Worm (Caenorhabditis elegans): ENCODE results near the gene frpr-3.

Gene frpr-3

ce11 chrV:7745903-7746302, 25.2 kb upstream of the frpr-3 start (continued):
- TF ChIP-seq ztf-11 (tag; optimal IDR thresholded peaks at IDR 0.05), result no peak
- TF ChIP-seq F49E8.2 (tag; optimal IDR thresholded peaks at IDR 0.05; ENCODE audit: borderline replicate concordance), result no peak
- 0 out of 2 replicates have a peak, but pooled peaks have one; percentile 5 for TF ChIP-seq vab-7 (GFP tag; IDR thresholded peaks at IDR 0.05)
- TF ChIP-seq F44E2.7 (GFP tag; IDR thresholded peaks at IDR 0.05), result no peak
- peak; percentile 12 for TF ChIP-seq hlh-11 (tag; optimal IDR thresholded peaks at IDR 0.05)
- TF ChIP-seq egl-27 (tag; optimal IDR thresholded peaks at IDR 0.05), result no peak

- no peak for TF ChIP-seq nhr-41 (GFP tag; IDR thresholded peaks at IDR 0.05)
- no peak for TF ChIP-seq Y48G9A.11 (GFP tag; IDR thresholded peaks at IDR 0.05)
- no peak for TF ChIP-seq zfp-2 (tag; optimal IDR thresholded peaks at IDR 0.05)
- TF ChIP-seq aha-1 (tag), result no peak
- peak in 1 of 2 experiments; percentile 97 for TF ChIP-seq unc-62 (GFP tag; optimal IDR thresholded peaks at IDR 0.05 in 1 of 2)
- TF ChIP-seq unc-62 (tag; optimal IDR thresholded peaks at IDR 0.05), result no peak
- TF ChIP-seq mxl-3 (GFP tag; optimal IDR thresholded peaks at IDR 0.05), result no peak
- no peak for TF ChIP-seq nhr-77 (tag; optimal IDR thresholded peaks at IDR 0.05)
Observed at ce11 chrV:7747132-7747531, 23.9 kb upstream of the frpr-3 start.

- peak; percentile 29; the same call in 1 of the 2 replicates for TF ChIP-seq lin-1 (GFP tag; IDR thresholded peaks at IDR 0.05)
- TF ChIP-seq unc-62 (GFP tag; optimal IDR thresholded peaks at IDR 0.05 in 1 of 2), result peak in 1 of 2 experiments; percentile 52
- no peak for TF ChIP-seq unc-62 (tag; optimal IDR thresholded peaks at IDR 0.05)
- peak; percentile 33; the same call in 1 of the 2 replicates for TF ChIP-seq mdt-29 (GFP tag; IDR thresholded peaks at IDR 0.05)
- no peak for TF ChIP-seq skn-1 (tag; optimal IDR thresholded peaks at IDR 0.05)
- TF ChIP-seq dmd-6 (GFP tag; IDR thresholded peaks at IDR 0.05), result peak; percentile 94
- TF ChIP-seq nhr-48 (tag; optimal IDR thresholded peaks at IDR 0.05), result peak; percentile 61
- TF ChIP-seq lim-7 (GFP tag; IDR thresholded peaks at IDR 0.05), result no peak
- peak; percentile 87; the same call in 1 of the 2 replicates for TF ChIP-seq tra-1 (GFP tag; IDR thresholded peaks at IDR 0.05)
- TF ChIP-seq hlh-11 (tag; optimal IDR thresholded peaks at IDR 0.05), result peak; percentile 17
Observed at ce11 chrV:7747987-7748607, 23.0 kb upstream of the frpr-3 start.

DNA sequence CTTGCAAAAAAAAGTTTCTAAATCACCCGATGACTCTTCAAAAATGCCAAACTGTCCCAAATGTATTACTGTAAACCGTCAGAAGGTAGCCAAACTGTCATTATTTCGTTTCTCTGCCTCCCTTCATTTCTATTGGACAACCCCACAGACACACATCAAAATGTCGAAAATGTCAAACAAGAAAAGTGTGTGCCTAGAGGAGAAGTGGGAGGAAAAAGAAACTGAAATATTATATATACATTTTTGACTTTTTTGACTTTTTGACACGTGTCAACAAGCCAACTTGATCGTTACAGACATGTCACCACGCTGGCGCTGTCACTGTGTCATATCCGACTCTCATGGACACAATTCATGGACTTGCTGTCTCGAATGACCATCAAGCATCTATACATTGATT, 21.4 kb upstream of the frpr-3 start:
- TF ChIP-seq dmd-6 (GFP tag; IDR thresholded peaks at IDR 0.05), result peak; percentile 56
- no peak for TF ChIP-seq nhr-77 (tag; optimal IDR thresholded peaks at IDR 0.05)
- TF ChIP-seq daf-16 (GFP tag; optimal IDR thresholded peaks at IDR 0.05), result peak in 1 of 2 experiments; percentile 15
- no peak for TF ChIP-seq daf-16 (tag; optimal IDR thresholded peaks at IDR 0.05)
- peak; percentile 23 for TF ChIP-seq hlh-11 (tag; optimal IDR thresholded peaks at IDR 0.05)
- TF ChIP-seq tra-1 (GFP tag; IDR thresholded peaks at IDR 0.05), result peak; percentile 46; the same call in 1 of the 2 replicates
- TF ChIP-seq lin-39 (tag; optimal IDR thresholded peaks at IDR 0.05), result no peak

DNA sequence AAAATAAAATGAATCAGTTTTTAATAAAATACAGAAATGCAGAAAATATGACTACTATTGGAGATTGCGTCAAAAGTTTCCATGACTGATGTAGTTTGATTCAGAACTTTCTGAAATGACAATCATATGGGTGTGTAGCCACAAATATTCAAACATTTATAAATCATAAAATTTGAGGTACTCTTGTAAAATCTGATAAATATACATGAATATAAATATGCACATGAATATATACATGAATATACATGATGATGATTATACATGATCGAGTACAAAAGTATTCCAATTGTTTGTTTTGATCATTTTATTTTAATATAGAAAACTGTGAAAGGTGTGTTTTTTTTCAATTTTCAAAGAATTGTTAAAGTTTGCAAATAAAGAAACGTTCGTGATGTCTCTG, 16.5 kb upstream of the frpr-3 start, which contains the start of gene T05B11.4:
TSS of gene T05B11.4 (minus strand) at position 101 of the 400 bp plus-strand sequence.
- TF ChIP-seq hmg-1.1 (GFP tag; IDR thresholded peaks at IDR 0.05) (no peak), lim-7 (GFP tag; IDR thresholded peaks at IDR 0.05) (no peak), ceh-62 (tag; optimal IDR thresholded peaks at IDR 0.05) (no peak), ZK546.5 (tag; optimal IDR thresholded peaks at IDR 0.05) (no peak), dmd-9 (GFP tag; IDR thresholded peaks at IDR 0.05) (no peak), dve-1 (tag; optimal IDR thresholded peaks at IDR 0.05; ENCODE audit: insufficient read depth) (no peak), daf-8 (GFP tag; IDR thresholded peaks at IDR 0.05) (no peak), sdz-12 (GFP tag; optimal IDR thresholded peaks at IDR 0.05) (no peak), F10B5.3 (tag; optimal IDR thresholded peaks at IDR 0.05) (no peak), nhr-28 (tag; optimal IDR thresholded peaks at IDR 0.05) (no peak), daf-19 (GFP tag; conservative IDR thresholded peaks at IDR 0.05) (no peak), zip-2 (tag; optimal IDR thresholded peaks at IDR 0.05) (no peak), mxl-3 (GFP tag; optimal IDR thresholded peaks at IDR 0.05) (no peak)

All from whole organism, L4 larva.